Worm (Caenorhabditis elegans) whole organism, L1 larva: ENCODE results near the gene tph-1.

ENCODE experiments used
- ceh-82 ChIP-seq, 3 experiments: fragments of 150-350 bp in 1 of 3; sonication (generic microtip) in 2 of 3; optimal IDR thresholded peaks; 2 replicates each; lab custom pipeline; 2014 to 2017; ENCODE audit warnings: missing biosample characterization in 3 of 3, missing genetic modification characterization in 3 of 3
- ces-1 ChIP-seq: fragments of 150-350 bp; optimal IDR thresholded peaks from 2 replicates; lab custom pipeline; 2014; ENCODE audit warnings: missing biosample characterization, missing genetic modification reagents, missing genetic modification characterization
- elt-3 ChIP-seq, 6 experiments: fragments of 150-350 bp in 1 of 6; sonication (generic microtip); optimal IDR thresholded peaks; 2 replicates each; lab custom pipeline; 2017 to 2018; ENCODE audit warnings: missing biosample characterization in 6 of 6, missing genetic modification characterization in 6 of 6, inconsistent platforms in 1 of 6

- TF ChIP-seq ceh-82 (tag; optimal IDR thresholded peaks at IDR 0.05; lab: Kevin White, UChicago): no peak
- no peak for TF ChIP-seq ces-1 (GFP tag; lab: Kevin White, UChicago)
- no peak for TF ChIP-seq elt-3 (tag; optimal IDR thresholded peaks at IDR 0.05; lab: Kevin White, UChicago)
Measured at ce11 chrII:7588295-7588694, 39.2 kb downstream of the tph-1 start.
